Fruit fly (Drosophila melanogaster) whole organism, adult: ENCODE results near the gene sphe.

ENCODE experiments used
- CG14711 ChIP-seq: fragments of 200-800 bp; sonication (Bioruptor generic); optimal IDR thresholded peaks from 2 replicates; lab custom pipeline; 2018; ENCODE audit warnings: missing biosample characterization, mild to moderate bottlenecking, missing genetic modification characterization, moderate library complexity
- Hr96 ChIP-seq: fragments of 200-800 bp; sonication (Bioruptor generic); optimal IDR thresholded peaks from 2 replicates; lab custom pipeline; 2016; ENCODE audit warnings: missing biosample characterization, missing genetic modification characterization
- Mnt ChIP-seq: fragments of 200-800 bp; sonication (Bioruptor generic); optimal IDR thresholded peaks from 2 replicates; lab custom pipeline; 2016; ENCODE audit warnings: missing biosample characterization, mild to moderate bottlenecking, missing genetic modification characterization
- cic ChIP-seq: fragments of 200-800 bp; sonication (Bioruptor generic); optimal IDR thresholded peaks from 2 replicates; lab custom pipeline; 2017; ENCODE audit warnings: missing biosample characterization, mild to moderate bottlenecking, missing genetic modification characterization, moderate library complexity
- cnc ChIP-seq, 2 experiments: fragments of >200 bp; optimal IDR thresholded peaks; 2 replicates each; lab custom pipeline; 2017
- toe ChIP-seq: fragments of 200-800 bp; sonication (Bioruptor generic); optimal IDR thresholded peaks from 2 replicates; lab custom pipeline; 2016; ENCODE audit warnings: missing biosample characterization, missing genetic modification characterization

- no peak for TF ChIP-seq Mnt
- TF ChIP-seq toe: no peak
- no peak for TF ChIP-seq cnc (optimal IDR thresholded peaks at IDR 0.05; lab: Kevin White, UChicago)
- TF ChIP-seq Hr96 (GFP tag; lab: Kevin White, UChicago): no peak
- no peak for TF ChIP-seq CG14711 (tag; lab: Kevin White, UChicago)
- no peak for TF ChIP-seq cic (GFP tag; lab: Kevin White, UChicago)
Observed at dm6 chrX:16689339-16689738, 12.4 kb downstream of the sphe start.
